Worm (Caenorhabditis elegans): ENCODE measurements around the gene frpr-9.

DNA sequence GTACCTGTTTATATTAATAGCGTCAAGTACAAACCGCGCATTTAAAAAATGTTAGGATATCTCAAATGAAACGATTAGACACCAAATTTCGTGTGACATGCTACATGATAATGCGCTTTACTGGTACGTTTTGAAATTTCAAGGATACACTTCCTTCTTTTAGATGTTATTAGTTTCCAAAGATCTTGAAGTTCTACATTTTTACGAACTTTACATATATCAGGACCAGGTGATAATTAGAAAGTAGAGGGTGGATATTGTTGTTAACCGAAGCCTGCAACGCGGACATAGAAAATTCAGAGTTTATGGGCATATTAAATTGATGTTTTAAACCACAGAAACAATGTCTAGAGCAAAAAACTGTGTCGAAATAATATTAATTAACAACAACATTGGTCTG lies 21.3 kb downstream of the frpr-9 start:
- TF ChIP-seq ceh-13 (GFP tag; optimal IDR thresholded peaks at IDR 0.05) (no peak), hmg-4 (GFP tag; optimal IDR thresholded peaks at IDR 0.05) (no peak), ama-1 (optimal IDR thresholded peaks at IDR 0.05) (no peak), ceh-36 (tag; optimal IDR thresholded peaks at IDR 0.05) (no peak), hmbx-1 (tag; optimal IDR thresholded peaks at IDR 0.05) (no peak), flt-1 (GFP tag; IDR thresholded peaks at IDR 0.05) (no peak), B0310.2 (tag; optimal IDR thresholded peaks at IDR 0.05) (no peak), tbx-11 (GFP tag; IDR thresholded peaks at IDR 0.05) (no peak), tra-4 (tag; optimal IDR thresholded peaks at IDR 0.05) (no peak), ets-7 (tag; optimal IDR thresholded peaks at IDR 0.05) (no peak), pes-1 (GFP tag; IDR thresholded peaks at IDR 0.05) (no peak), hnd-1 (tag; optimal IDR thresholded peaks at IDR 0.05) (no peak)
